Worm (Caenorhabditis elegans) whole organism, young adult: ENCODE results near the gene bpl-1.

Experiments used
- D2030.7 ChIP-seq: fragments of 200-800 bp; sonication (Bioruptor generic); IDR thresholded peaks from 2 replicates; pipeline ENCODE4 v1.3.6; 2022; ENCODE audit warnings: missing genetic modification reagents, missing genetic modification characterization, missing compliant biosample characterization
- F23B12.7 ChIP-seq: sonication (generic microtip); optimal IDR thresholded peaks from 2 replicates; lab custom pipeline; 2017; ENCODE audit warnings: missing genetic modification characterization, mild to moderate bottlenecking, missing compliant biosample characterization, antibody characterized with exemption, moderate library complexity; ENCODE audit not compliant: insufficient read depth
- F49E8.2 ChIP-seq: sonication (generic microtip); optimal IDR thresholded peaks from 3 replicates; lab custom pipeline; 2017; ENCODE audit warnings: missing genetic modification characterization, mild to moderate bottlenecking, missing compliant biosample characterization, antibody characterized with exemption, moderate library complexity; ENCODE audit not compliant: insufficient read depth
- F57A8.1 ChIP-seq: fragments of 200-800 bp; sonication (Bioruptor generic); optimal IDR thresholded peaks from 2 replicates; lab custom pipeline; 2018; ENCODE audit warnings: mild to moderate bottlenecking, missing genetic modification characterization, moderate library complexity, missing compliant biosample characterization
- F57C9.4 ChIP-seq: sonication (generic microtip); optimal IDR thresholded peaks from 2 replicates; lab custom pipeline; 2017; ENCODE audit warnings: mild to moderate bottlenecking, missing genetic modification characterization, missing compliant biosample characterization
- T26A5.8 ChIP-seq: sonication (generic microtip); optimal IDR thresholded peaks from 2 replicates; lab custom pipeline; 2016; ENCODE audit warnings: missing genetic modification characterization, missing compliant biosample characterization
- Y53F4B.3 ChIP-seq: fragments of 200-800 bp; sonication (Bioruptor generic); IDR thresholded peaks from 2 replicates; pipeline ENCODE4 v1.3.6; 2022; ENCODE audit warnings: missing genetic modification reagents, missing genetic modification characterization, missing compliant biosample characterization
- Y53G8AR.9 ChIP-seq: fragments of 200-800 bp; sonication (Bioruptor generic); conservative IDR thresholded peaks from 2 replicates; pipeline ENCODE4 v1.3.6; 2022; ENCODE audit warnings: missing genetic modification reagents, missing genetic modification characterization, missing compliant biosample characterization
- Y56A3A.18 ChIP-seq: fragments of 200-800 bp; sonication (Bioruptor generic); IDR thresholded peaks from 2 replicates; pipeline ENCODE4 v1.3.6; 2022; ENCODE audit warnings: missing genetic modification reagents, missing genetic modification characterization, missing compliant biosample characterization
- Y67H2A.10 ChIP-seq: fragments of 200-800 bp; sonication (Bioruptor generic); conservative IDR thresholded peaks from 2 replicates; pipeline ENCODE4 v1.3.6; 2022; ENCODE audit warnings: missing genetic modification reagents, missing genetic modification characterization, missing compliant biosample characterization
- attf-6 ChIP-seq: fragments of 200-800 bp; sonication (Bioruptor generic); IDR thresholded peaks from 2 replicates; pipeline ENCODE4 v1.3.6; 2022; ENCODE audit warnings: missing genetic modification reagents, missing genetic modification characterization, missing compliant biosample characterization
- cebp-2 ChIP-seq: fragments of 200-800 bp; sonication (Bioruptor generic); IDR thresholded peaks from 2 replicates; pipeline ENCODE4 v1.3.6; 2022; ENCODE audit warnings: missing genetic modification characterization, missing compliant biosample characterization
- chd-7 ChIP-seq: sonication (generic microtip); optimal IDR thresholded peaks from 2 replicates; lab custom pipeline; 2016; ENCODE audit warnings: mild to moderate bottlenecking, missing genetic modification characterization, moderate library complexity, missing compliant biosample characterization
- dox-1 ChIP-seq: fragments of 200-800 bp; sonication (Bioruptor generic); IDR thresholded peaks from 2 replicates; pipeline ENCODE4 v1.3.6; 2022; ENCODE audit warnings: missing genetic modification reagents, missing genetic modification characterization, missing compliant biosample characterization
- dpff-1 ChIP-seq: sonication (generic microtip); optimal IDR thresholded peaks from 2 replicates; lab custom pipeline; 2017; ENCODE audit warnings: mild to moderate bottlenecking, missing genetic modification characterization, missing compliant biosample characterization
- dpl-1 ChIP-seq: fragments of 150-350 bp; optimal IDR thresholded peaks from 2 replicates; lab custom pipeline; 2014; ENCODE audit warnings: missing biosample characterization, missing genetic modification reagents, missing genetic modification characterization
- egl-18 ChIP-seq: fragments of 200-800 bp; sonication (Bioruptor generic); IDR thresholded peaks from 2 replicates; pipeline ENCODE4 v1.3.6; 2022; ENCODE audit warnings: missing genetic modification reagents, missing genetic modification characterization, missing compliant biosample characterization
- fkh-3 ChIP-seq: sonication (generic microtip); optimal IDR thresholded peaks from 2 replicates; lab custom pipeline; 2016; ENCODE audit warnings: mild to moderate bottlenecking, missing genetic modification characterization, missing compliant biosample characterization
- him-1 ChIP-seq: sonication (generic microtip); optimal IDR thresholded peaks from 2 replicates; lab custom pipeline; 2016; ENCODE audit warnings: missing genotype, missing genetic modification reagents, missing genetic modification characterization, missing compliant biosample characterization
- hlh-26 ChIP-seq: fragments of 200-800 bp; sonication (Bioruptor generic); conservative IDR thresholded peaks from 2 replicates; pipeline ENCODE4 v1.3.6; 2022; ENCODE audit warnings: missing genetic modification reagents, missing genetic modification characterization, missing compliant biosample characterization
- hsf-1 ChIP-seq: fragments of 200-800 bp; sonication (Bioruptor generic); IDR thresholded peaks from 2 replicates; pipeline ENCODE4 v1.3.6; 2022; ENCODE audit warnings: missing genetic modification reagents, missing genetic modification characterization, missing compliant biosample characterization
- let-526 ChIP-seq: fragments of 200-800 bp; sonication (Bioruptor generic); IDR thresholded peaks from 2 replicates; pipeline ENCODE4 v1.3.6; 2022; ENCODE audit warnings: missing genetic modification reagents, missing genetic modification characterization, missing compliant biosample characterization
- lin-26 ChIP-seq: fragments of 200-800 bp; sonication (Bioruptor generic); IDR thresholded peaks from 2 replicates; pipeline ENCODE4 v1.3.6; 2022; ENCODE audit warnings: missing genetic modification reagents, missing genetic modification characterization, missing compliant biosample characterization
- lin-35 ChIP-seq, 3 experiments: fragments of 150-350 bp in 2 of 3; sonication (generic microtip) in 1 of 3; optimal IDR thresholded peaks; 2 replicates each; lab custom pipeline; 2014 to 2018; ENCODE audit warnings: missing biosample characterization in 3 of 3, missing genetic modification characterization in 3 of 3, missing genetic modification reagents in 3 of 3
- lir-1 ChIP-seq: fragments of 200-800 bp; sonication (Bioruptor generic); conservative IDR thresholded peaks from 2 replicates; pipeline ENCODE4 v1.3.6; 2022; ENCODE audit warnings: missing genetic modification reagents, missing genetic modification characterization, missing compliant biosample characterization
- lsl-1 ChIP-seq: fragments of 200-800 bp; sonication (Bioruptor generic); optimal IDR thresholded peaks from 2 replicates; lab custom pipeline; 2018; ENCODE audit warnings: mild to moderate bottlenecking, missing genetic modification characterization, moderate library complexity, missing compliant biosample characterization
- mes-4 ChIP-seq: sonication (generic microtip); optimal IDR thresholded peaks from 2 replicates; lab custom pipeline; 2016; ENCODE audit warnings: missing genotype, missing genetic modification characterization, missing compliant biosample characterization
- mxl-1 ChIP-seq: sonication (generic microtip); optimal IDR thresholded peaks from 2 replicates; lab custom pipeline; 2016; ENCODE audit warnings: missing genetic modification characterization, missing compliant biosample characterization
- nfyb-1 ChIP-seq: fragments of 200-800 bp; sonication (Bioruptor generic); IDR thresholded peaks from 2 replicates; pipeline ENCODE4 v1.3.6; 2022; ENCODE audit warnings: missing genetic modification reagents, missing genetic modification characterization, missing compliant biosample characterization
- nhr-179 ChIP-seq: sonication (generic microtip); optimal IDR thresholded peaks from 2 replicates; lab custom pipeline; 2016; ENCODE audit warnings: mild to moderate bottlenecking, missing genetic modification characterization, missing compliant biosample characterization
- nhr-90 ChIP-seq: sonication (generic microtip); optimal IDR thresholded peaks from 2 replicates; lab custom pipeline; 2016; ENCODE audit warnings: missing genotype, mild to moderate bottlenecking, missing genetic modification characterization, missing compliant biosample characterization
- pbrm-1 ChIP-seq: fragments of 200-800 bp; sonication (Bioruptor generic); IDR thresholded peaks from 2 replicates; pipeline ENCODE4 v1.3.6; 2022; ENCODE audit warnings: missing genetic modification reagents, missing genetic modification characterization, missing compliant biosample characterization
- pha-4 ChIP-seq: fragments of 150-350 bp; sonication (generic microtip); optimal IDR thresholded peaks from 2 replicates; lab custom pipeline; 2014; ENCODE audit warnings: missing biosample characterization, missing genetic modification reagents, missing genetic modification characterization
- repo-1 ChIP-seq: sonication (generic microtip); optimal IDR thresholded peaks from 2 replicates; lab custom pipeline; 2017; ENCODE audit warnings: mild to moderate bottlenecking, missing genetic modification characterization, missing compliant biosample characterization
- rpc-1 ChIP-seq, 2 experiments: fragments of 150-350 bp in 1 of 2; sonication (generic microtip) in 1 of 2; optimal IDR thresholded peaks; 2 replicates each; lab custom pipeline; 2014 to 2018; ENCODE audit warnings: missing biosample characterization in 1 of 2, missing genetic modification characterization in 1 of 2, missing genetic modification reagents in 1 of 2, missing genotype in 1 of 2
- snpc-1.1 ChIP-seq: sonication (generic microtip); optimal IDR thresholded peaks from 2 replicates; lab custom pipeline; 2017; ENCODE audit warnings: missing genetic modification characterization, mild to moderate bottlenecking, missing compliant biosample characterization, antibody characterized with exemption, moderate library complexity, missing genotype, missing genetic modification reagents; ENCODE audit not compliant: insufficient read depth
- somi-1 ChIP-seq: fragments of 200-800 bp; sonication (Bioruptor generic); optimal IDR thresholded peaks from 2 replicates; lab custom pipeline; 2018; ENCODE audit warnings: mild to moderate bottlenecking, missing genetic modification characterization, missing compliant biosample characterization
- tbx-9 ChIP-seq: sonication (generic microtip); optimal IDR thresholded peaks from 2 replicates; lab custom pipeline; 2016; ENCODE audit warnings: borderline replicate concordance, missing genetic modification characterization, inconsistent platforms, missing compliant biosample characterization
- zfh-2 ChIP-seq: fragments of 200-800 bp; sonication (Bioruptor generic); conservative IDR thresholded peaks from 2 replicates; pipeline ENCODE4 v1.3.6; 2022; ENCODE audit warnings: missing genetic modification reagents, missing genetic modification characterization, missing compliant biosample characterization
- ztf-18 ChIP-seq: sonication (generic microtip); optimal IDR thresholded peaks from 2 replicates; lab custom pipeline; 2016; ENCODE audit warnings: missing genotype, mild to moderate bottlenecking, missing genetic modification characterization, missing compliant biosample characterization
- ztf-6 ChIP-seq: fragments of 200-800 bp; sonication (Bioruptor generic); IDR thresholded peaks from 2 replicates; pipeline ENCODE4 v1.3.6; 2022; ENCODE audit warnings: missing genetic modification reagents, missing genetic modification characterization, missing compliant biosample characterization

bpl-1 gene

ce11 chrII:6306125-6306524, 32.1 kb downstream of the bpl-1 start, which contains the start of gene C29F5.8:
TSS of gene C29F5.8 (plus strand) at chrII:6306425.
- no peak for TF ChIP-seq F57C9.4 (tag; lab: Kevin White, UChicago)
- TF ChIP-seq nhr-179 = no peak
- TF ChIP-seq cebp-2 (GFP tag; lab: Robert Waterston, UW) = no peak
- no peak for TF ChIP-seq zfh-2
- TF ChIP-seq lsl-1 = no peak
- TF ChIP-seq egl-18 (GFP tag; lab: Robert Waterston, UW) = no peak
- no peak for TF ChIP-seq ztf-18
- TF ChIP-seq nhr-90 = no peak
- no peak for TF ChIP-seq mxl-1 (tag; lab: Kevin White, UChicago)
- TF ChIP-seq Y67H2A.10 (GFP tag; lab: Robert Waterston, UW) = no peak
- TF ChIP-seq lin-35 (GFP tag; optimal IDR thresholded peaks at IDR 0.05; lab: Kevin White, UChicago) = no peak
- TF ChIP-seq somi-1 (GFP tag; lab: Kevin White, UChicago) = no peak
- no peak for TF ChIP-seq hsf-1 (GFP tag; lab: Robert Waterston, UW)
- TF ChIP-seq chd-7 (tag; lab: Kevin White, UChicago) = no peak
- no peak for TF ChIP-seq snpc-1.1
- TF ChIP-seq fkh-3 (tag; lab: Kevin White, UChicago) = no peak
- no peak for TF ChIP-seq dpff-1 (tag; lab: Kevin White, UChicago)
- no peak for TF ChIP-seq attf-6 (GFP tag; lab: Robert Waterston, UW)
- no peak for TF ChIP-seq Y56A3A.18
- no peak for TF ChIP-seq pha-4 (tag; lab: Kevin White, UChicago)

- TF ChIP-seq F23B12.7 (tag; lab: Kevin White, UChicago) = no peak
- TF ChIP-seq tbx-9 (tag; lab: Kevin White, UChicago) = no peak
- TF ChIP-seq T26A5.8 (tag; lab: Kevin White, UChicago) = no peak
- TF ChIP-seq lir-1 = no peak
- TF ChIP-seq lin-26 = no peak
- TF ChIP-seq ztf-6 (GFP tag; lab: Robert Waterston, UW) = no peak
- no peak for TF ChIP-seq rpc-1 (optimal IDR thresholded peaks at IDR 0.05; lab: Kevin White, UChicago)
- no peak for TF ChIP-seq rpc-1 (tag; optimal IDR thresholded peaks at IDR 0.05; lab: Kevin White, UChicago)
- TF ChIP-seq hlh-26 (GFP tag; lab: Robert Waterston, UW) = no peak
- TF ChIP-seq repo-1 = no peak
- no peak for TF ChIP-seq lin-35 (GFP tag; optimal IDR thresholded peaks at IDR 0.05; lab: Kevin White, UChicago)
- no peak for TF ChIP-seq mxl-1 (tag; lab: Kevin White, UChicago)
- no peak for TF ChIP-seq pbrm-1
- no peak for TF ChIP-seq F49E8.2 (tag; lab: Kevin White, UChicago)
- no peak for TF ChIP-seq hsf-1 (GFP tag; lab: Robert Waterston, UW)
- TF ChIP-seq Y53F4B.3 (GFP tag; lab: Robert Waterston, UW) = no peak
- no peak for TF ChIP-seq dox-1 (GFP tag; lab: Robert Waterston, UW)
- no peak for TF ChIP-seq him-1 (tag; lab: Kevin White, UChicago)
- no peak for TF ChIP-seq dpl-1 (GFP tag; lab: Kevin White, UChicago)
These were observed 35.2 kb downstream of the bpl-1 start, which contains the start of gene glb-10 for ce11 chrII:6309198-6309597. TSS of gene glb-10 (minus strand) at chrII:6309298.

- no peak for TF ChIP-seq mes-4 (tag; lab: Kevin White, UChicago)
- TF ChIP-seq D2030.7 = no peak
- TF ChIP-seq zfh-2 = no peak
- TF ChIP-seq F57A8.1 = no peak
- no peak for TF ChIP-seq F23B12.7 (tag; lab: Kevin White, UChicago)
- TF ChIP-seq him-1 (tag; lab: Kevin White, UChicago) = no peak
- TF ChIP-seq nfyb-1 (GFP tag; lab: Robert Waterston, UW) = no peak
- no peak for TF ChIP-seq Y53G8AR.9 (GFP tag; lab: Robert Waterston, UW)
- no peak for TF ChIP-seq let-526 (GFP tag; lab: Robert Waterston, UW)
These were observed 37.4 kb downstream of the bpl-1 start for ce11 chrII:6311459-6311858.
